Fruit fly (Drosophila melanogaster): Measurements from ENCODE around the gene Eaf6.

DNA sequence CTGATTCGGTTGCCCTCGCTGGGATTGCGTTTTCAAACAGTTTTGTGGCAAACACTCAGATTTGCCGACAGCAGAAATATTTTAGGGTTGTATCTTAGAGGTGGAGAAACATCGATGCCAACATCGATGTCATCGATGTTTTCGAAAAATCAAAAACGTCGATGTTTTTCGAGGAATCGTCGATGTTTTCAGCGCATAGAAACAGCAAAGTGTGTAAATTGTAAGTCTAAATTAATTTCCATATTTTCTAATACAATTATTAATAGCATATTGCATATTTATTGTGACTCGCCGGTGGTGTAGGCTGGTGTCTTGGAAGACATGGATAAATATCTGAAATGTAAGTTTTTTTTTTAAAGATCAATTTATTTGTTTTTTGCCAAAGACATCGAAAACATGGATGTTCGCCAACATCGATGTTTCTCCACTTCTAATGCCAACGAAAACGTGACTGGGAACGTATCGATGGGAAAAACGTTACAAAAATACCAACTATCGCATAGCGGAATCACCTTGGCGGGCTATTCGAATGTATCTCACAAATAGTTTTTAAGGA is 4.2 kb downstream of the Eaf6 start, which contains the start of gene TM9SF3:
- TF ChIP-seq CTCF (optimal IDR thresholded peaks at IDR 0.05) (peak in 1 of 2 experiments; percentile 9), CG8478 (optimal IDR thresholded peaks at IDR 0.05) (no peak)

Measured in S2 (cell line).